Worm (Caenorhabditis elegans) whole organism, early embryonic: ENCODE data around the gene dnj-18.

Source experiments
- B0310.2 ChIP-seq: sonication (generic microtip); optimal IDR thresholded peaks from 2 replicates; lab custom pipeline; 2016; ENCODE audit warnings: mild to moderate bottlenecking, missing genetic modification characterization, missing compliant biosample characterization
- F13C5.2 ChIP-seq: sonication (generic microtip); optimal IDR thresholded peaks from 2 replicates; lab custom pipeline; 2017; ENCODE audit warnings: mild to moderate bottlenecking, missing genetic modification characterization, inconsistent platforms, missing compliant biosample characterization
- aly-1 ChIP-seq: sonication (generic microtip); optimal IDR thresholded peaks from 2 replicates; lab custom pipeline; 2016; ENCODE audit warnings: missing genetic modification characterization, missing compliant biosample characterization
- ama-1 ChIP-seq: fragments of 150-350 bp; optimal IDR thresholded peaks from 2 replicates; lab custom pipeline; 2014
- ceh-13 ChIP-seq: fragments of 200-800 bp; sonication (Bioruptor generic); optimal IDR thresholded peaks from 2 replicates; lab custom pipeline; 2018; ENCODE audit warnings: mild to moderate bottlenecking, missing genetic modification characterization, missing compliant biosample characterization
- ceh-36 ChIP-seq: sonication (generic microtip); optimal IDR thresholded peaks from 2 replicates; lab custom pipeline; 2016; ENCODE audit warnings: missing genetic modification characterization, inconsistent platforms, missing compliant biosample characterization
- ets-7 ChIP-seq: sonication (generic microtip); optimal IDR thresholded peaks from 2 replicates; lab custom pipeline; 2016; ENCODE audit warnings: missing genotype, missing genetic modification characterization, missing compliant biosample characterization
- flt-1 ChIP-seq: fragments of 200-800 bp; sonication (Bioruptor generic); IDR thresholded peaks from 2 replicates; pipeline ENCODE4 v1.3.6; 2022; ENCODE audit warnings: missing genetic modification characterization, missing compliant biosample characterization
- hmbx-1 ChIP-seq: sonication (generic microtip); optimal IDR thresholded peaks from 2 replicates; lab custom pipeline; 2016; ENCODE audit warnings: mild to moderate bottlenecking, missing genetic modification characterization, missing compliant biosample characterization
- hmg-4 ChIP-seq: fragments of 200-800 bp; sonication (Bioruptor generic); optimal IDR thresholded peaks from 2 replicates; lab custom pipeline; 2018; ENCODE audit warnings: mild to moderate bottlenecking, missing genetic modification characterization, missing compliant biosample characterization
- hnd-1 ChIP-seq: sonication (generic microtip); optimal IDR thresholded peaks from 2 replicates; lab custom pipeline; 2016; ENCODE audit warnings: missing genetic modification characterization, missing compliant biosample characterization
- pes-1 ChIP-seq: fragments of 200-800 bp; sonication (Bioruptor generic); IDR thresholded peaks from 2 replicates; pipeline ENCODE4 v1.3.6; 2022; ENCODE audit warnings: missing genetic modification reagents, missing genetic modification characterization, missing compliant biosample characterization
- scrt-1 ChIP-seq: fragments of 200-800 bp; sonication (Bioruptor generic); IDR thresholded peaks from 2 replicates; pipeline ENCODE4 v1.3.6; 2022; ENCODE audit warnings: missing genetic modification characterization, missing compliant biosample characterization
- sea-1 ChIP-seq: fragments of 200-800 bp; sonication (Bioruptor generic); conservative IDR thresholded peaks from 2 replicates; pipeline ENCODE4 v1.3.6; 2022; ENCODE audit warnings: missing genetic modification characterization, missing compliant biosample characterization
- tbx-11 ChIP-seq: fragments of 200-800 bp; sonication (Bioruptor generic); IDR thresholded peaks from 2 replicates; pipeline ENCODE4 v1.3.6; 2022; ENCODE audit warnings: missing genetic modification characterization, missing compliant biosample characterization
- tbx-37 ChIP-seq: fragments of 200-800 bp; sonication (Bioruptor generic); conservative IDR thresholded peaks from 2 replicates; pipeline ENCODE4 v1.3.6; 2022; ENCODE audit warnings: missing genetic modification reagents, missing genetic modification characterization, missing compliant biosample characterization
- tra-4 ChIP-seq: sonication (generic microtip); optimal IDR thresholded peaks from 2 replicates; lab custom pipeline; 2017; ENCODE audit warnings: missing genetic modification characterization, missing compliant biosample characterization

The dnj-18 gene

ce11 chrIII:4677466-4677865 is 20.5 kb upstream of the dnj-18 start, which contains the start of gene srg-10:
TSS of gene srg-10 (plus strand) at chrIII:4677766.
- TF ChIP-seq ceh-13 (GFP tag; lab: Kevin White, UChicago) (no peak), sea-1 (GFP tag; lab: Robert Waterston, UW) (no peak), tbx-11 (GFP tag; lab: Robert Waterston, UW) (no peak), ceh-36 (tag; lab: Kevin White, UChicago) (no peak), tra-4 (tag; lab: Kevin White, UChicago) (no peak), ama-1 (no peak), hnd-1 (tag; lab: Kevin White, UChicago) (no peak), tbx-37 (GFP tag; lab: Robert Waterston, UW) (no peak), flt-1 (no peak), pes-1 (GFP tag; lab: Robert Waterston, UW) (no peak), scrt-1 (GFP tag; lab: Robert Waterston, UW) (no peak), hmg-4 (GFP tag; lab: Kevin White, UChicago) (no peak), hmbx-1 (tag; lab: Kevin White, UChicago) (no peak), B0310.2 (tag; lab: Kevin White, UChicago) (no peak), ets-7 (no peak), aly-1 (tag; lab: Kevin White, UChicago) (no peak)

DNA sequence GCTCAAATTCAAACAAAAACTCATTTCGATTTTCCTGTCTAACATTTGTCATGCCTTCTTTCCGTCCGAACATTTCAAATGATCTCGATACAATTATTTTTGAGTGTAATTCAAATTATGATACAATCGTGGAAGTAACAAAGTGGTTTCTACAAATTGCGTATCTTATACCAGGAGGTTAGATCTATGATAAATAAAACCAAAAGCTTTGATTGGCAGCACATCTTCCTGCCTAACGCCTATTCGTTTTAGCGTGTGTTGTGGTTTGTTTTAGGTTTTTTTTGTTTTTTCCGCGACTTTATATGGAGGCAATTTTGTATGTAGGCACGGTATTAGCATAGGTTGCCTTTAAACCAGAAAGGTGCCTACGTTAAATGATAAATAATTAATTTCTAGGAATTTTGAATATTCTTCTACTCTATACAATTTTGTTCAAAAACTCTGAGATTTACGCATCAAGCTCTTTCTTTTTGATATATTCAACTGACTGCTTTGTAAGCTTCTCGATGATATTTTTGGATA is 17.9 kb upstream of the dnj-18 start, which contains the start of gene srg-11:
Gene srg-11, plus strand, starts transcription at position 51 of the 522 bp plus-strand sequence.
- no peak for TF ChIP-seq tra-4 (tag; lab: Kevin White, UChicago)
- TF ChIP-seq B0310.2 (tag; lab: Kevin White, UChicago): no peak
- TF ChIP-seq pes-1 (GFP tag; lab: Robert Waterston, UW): no peak
- no peak for TF ChIP-seq scrt-1 (GFP tag; lab: Robert Waterston, UW)
- no peak for TF ChIP-seq hmbx-1 (tag; lab: Kevin White, UChicago)
- TF ChIP-seq ceh-13 (GFP tag; lab: Kevin White, UChicago): no peak
- TF ChIP-seq hnd-1 (tag; lab: Kevin White, UChicago): no peak
- no peak for TF ChIP-seq tbx-11 (GFP tag; lab: Robert Waterston, UW)

ce11 chrIII:4687134-4687533 is 10.8 kb upstream of the dnj-18 start:
- TF ChIP-seq B0310.2 (tag; lab: Kevin White, UChicago) (no peak), hmg-4 (GFP tag; lab: Kevin White, UChicago) (no peak), flt-1 (no peak), hnd-1 (tag; lab: Kevin White, UChicago) (no peak), aly-1 (tag; lab: Kevin White, UChicago) (no peak), ceh-13 (GFP tag; lab: Kevin White, UChicago) (no peak), tra-4 (tag; lab: Kevin White, UChicago) (no peak), ama-1 (no peak)

ce11 chrIII:4688356-4688755 is 9.6 kb upstream of the dnj-18 start, which contains the start of gene tag-243:
TSS of gene tag-243 (minus strand) at chrIII:4688456.
- no peak for TF ChIP-seq hnd-1 (tag; lab: Kevin White, UChicago)
- no peak for TF ChIP-seq B0310.2 (tag; lab: Kevin White, UChicago)
- no peak for TF ChIP-seq tra-4 (tag; lab: Kevin White, UChicago)
- no peak for TF ChIP-seq tbx-11 (GFP tag; lab: Robert Waterston, UW)
- no peak for TF ChIP-seq sea-1 (GFP tag; lab: Robert Waterston, UW)
- TF ChIP-seq ceh-36 (tag; lab: Kevin White, UChicago): no peak
- TF ChIP-seq flt-1: no peak
- TF ChIP-seq hmg-4 (GFP tag; lab: Kevin White, UChicago): no peak
- TF ChIP-seq pes-1 (GFP tag; lab: Robert Waterston, UW): no peak
- no peak for TF ChIP-seq scrt-1 (GFP tag; lab: Robert Waterston, UW)

DNA sequence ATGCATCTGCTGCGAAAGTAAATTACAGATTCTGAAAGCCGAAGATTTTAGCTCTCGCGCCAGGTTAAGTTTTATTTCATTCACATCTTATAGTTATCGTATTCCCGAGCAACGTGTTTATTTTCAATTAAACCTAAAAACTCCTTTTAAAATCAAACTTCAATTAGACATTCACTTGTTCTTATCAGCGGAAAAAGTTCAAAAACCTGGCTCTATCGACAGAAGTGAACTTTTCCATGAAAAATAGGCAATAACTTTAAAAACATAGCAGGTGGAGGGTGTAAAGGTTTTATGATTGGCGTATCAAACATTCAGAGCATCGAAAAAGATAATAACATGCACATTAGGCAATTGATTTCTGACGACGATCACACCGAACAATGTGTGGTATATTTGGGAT is 9.0 kb upstream of the dnj-18 start, which contains the start of gene ppat-1:
Gene ppat-1, plus strand, starts transcription at position 316 of the 400 bp plus-strand sequence.
- no peak for TF ChIP-seq ceh-13 (GFP tag; lab: Kevin White, UChicago)
- no peak for TF ChIP-seq hnd-1 (tag; lab: Kevin White, UChicago)
- no peak for TF ChIP-seq flt-1
- TF ChIP-seq tbx-37 (GFP tag; lab: Robert Waterston, UW): no peak
- no peak for TF ChIP-seq B0310.2 (tag; lab: Kevin White, UChicago)
- no peak for TF ChIP-seq ets-7

DNA sequence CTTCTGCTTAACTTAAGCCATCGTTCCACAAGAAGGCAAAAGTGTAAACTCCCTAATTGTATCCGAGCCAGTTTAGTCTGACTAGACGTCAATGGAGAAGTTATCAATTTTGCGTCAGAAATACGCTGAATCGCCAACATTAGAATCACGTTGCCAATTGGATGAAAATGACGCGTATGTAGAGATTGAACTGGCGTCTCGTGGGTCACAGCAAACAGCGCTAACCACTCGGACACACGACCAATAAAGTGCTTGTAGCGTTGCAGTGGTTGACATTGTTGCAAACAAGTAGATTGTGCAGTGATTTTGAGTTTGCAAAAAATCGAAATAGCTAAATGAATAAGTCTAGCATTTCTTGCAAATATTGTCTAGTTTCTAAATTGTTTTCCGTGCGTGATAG is 8.3 kb upstream of the dnj-18 start:
- TF ChIP-seq tra-4 (tag; lab: Kevin White, UChicago) (peak; percentile 76), ceh-36 (tag; lab: Kevin White, UChicago) (peak; percentile 84), flt-1 (peak; percentile 76), hnd-1 (tag; lab: Kevin White, UChicago) (peak; percentile 64), tbx-11 (GFP tag; lab: Robert Waterston, UW) (peak; percentile 83), ama-1 (no peak), tbx-37 (GFP tag; lab: Robert Waterston, UW) (peak; percentile 76), scrt-1 (GFP tag; lab: Robert Waterston, UW) (peak; percentile 88), F13C5.2 (peak; percentile 41), sea-1 (GFP tag; lab: Robert Waterston, UW) (no peak; the same call in 1 of the 2 replicates), aly-1 (tag; lab: Kevin White, UChicago) (peak; percentile 13), ets-7 (peak; percentile 32), hmbx-1 (tag; lab: Kevin White, UChicago) (peak; percentile 44), B0310.2 (tag; lab: Kevin White, UChicago) (peak; percentile 69), hmg-4 (GFP tag; lab: Kevin White, UChicago) (peak; percentile 91), pes-1 (GFP tag; lab: Robert Waterston, UW) (no peak), ceh-13 (GFP tag; lab: Kevin White, UChicago) (peak; percentile 80)

DNA sequence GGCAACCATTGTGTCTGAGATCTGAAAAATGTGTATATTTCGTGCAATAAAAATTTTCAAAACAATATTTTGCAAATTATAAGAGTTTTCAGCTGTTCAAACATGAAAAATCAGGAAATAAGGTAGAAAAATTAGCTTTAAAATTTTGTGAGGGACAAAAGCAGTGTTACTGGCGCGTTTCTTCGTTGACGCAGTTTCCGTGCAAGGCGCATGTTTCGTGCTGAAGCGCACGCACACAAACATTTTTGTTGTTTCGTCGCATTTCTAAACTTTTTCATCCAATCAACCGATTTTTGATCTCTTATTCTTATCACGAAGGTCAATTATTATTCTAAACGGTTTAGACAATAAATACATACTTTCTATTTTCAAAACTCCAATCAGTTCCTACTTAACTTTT is 4.6 kb upstream of the dnj-18 start, which contains the start of gene nifk-1:
Gene nifk-1, minus strand, starts transcription at position 27 of the 400 bp plus-strand sequence.
- peak; percentile 34; the same call in 1 of the 2 replicates for TF ChIP-seq scrt-1 (GFP tag; lab: Robert Waterston, UW)
- TF ChIP-seq sea-1 (GFP tag; lab: Robert Waterston, UW): 0 out of 2 replicates have a peak, but pooled peaks have one; percentile 5
- TF ChIP-seq tbx-37 (GFP tag; lab: Robert Waterston, UW): peak; percentile 38; the same call in 1 of the 2 replicates
- TF ChIP-seq flt-1: no peak
- TF ChIP-seq F13C5.2: peak; percentile 60
